Worm (Caenorhabditis elegans): ENCODE results near the gene F09B12.5.

The F09B12.5 gene

DNA sequence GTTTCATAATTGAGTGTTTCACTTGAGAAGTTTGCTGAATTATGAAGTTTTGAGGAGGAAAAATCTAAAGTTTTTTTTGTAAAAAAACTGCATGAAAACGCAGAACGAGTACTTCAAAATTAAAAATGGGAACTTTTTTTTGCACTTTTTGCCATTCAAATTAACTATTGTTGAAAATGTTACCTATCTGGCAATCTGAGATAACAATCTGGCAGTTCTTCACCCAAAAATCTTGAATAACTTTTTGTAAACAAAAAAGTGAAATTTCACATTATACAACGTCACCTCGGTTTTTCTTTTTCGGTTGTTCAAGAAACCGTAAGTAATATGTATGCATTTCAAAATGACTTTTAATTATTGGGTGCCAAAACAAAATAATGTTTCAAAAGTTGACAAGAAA, 41.9 kb upstream of the F09B12.5 start:
- no peak for TF ChIP-seq flt-1 (GFP tag; IDR thresholded peaks at IDR 0.05)
- no peak for TF ChIP-seq ceh-13 (GFP tag; optimal IDR thresholded peaks at IDR 0.05)
- no peak for TF ChIP-seq ceh-36 (tag; optimal IDR thresholded peaks at IDR 0.05)
- no peak for TF ChIP-seq sea-1 (GFP tag; conservative IDR thresholded peaks at IDR 0.05)
- TF ChIP-seq hmg-4 (GFP tag; optimal IDR thresholded peaks at IDR 0.05) = no peak
- TF ChIP-seq F13C5.2 (tag; optimal IDR thresholded peaks at IDR 0.05) = no peak
- TF ChIP-seq tra-4 (tag; optimal IDR thresholded peaks at IDR 0.05) = no peak
- no peak for TF ChIP-seq aly-1 (tag; optimal IDR thresholded peaks at IDR 0.05)
- TF ChIP-seq B0310.2 (tag; optimal IDR thresholded peaks at IDR 0.05) = no peak
- TF ChIP-seq ets-7 (tag; optimal IDR thresholded peaks at IDR 0.05) = no peak
- no peak for TF ChIP-seq tbx-37 (GFP tag; conservative IDR thresholded peaks at IDR 0.05)
- no peak for TF ChIP-seq scrt-1 (GFP tag; IDR thresholded peaks at IDR 0.05)
- no peak for TF ChIP-seq ama-1 (optimal IDR thresholded peaks at IDR 0.05)
- no peak for TF ChIP-seq hnd-1 (tag; optimal IDR thresholded peaks at IDR 0.05)
- no peak for TF ChIP-seq hmbx-1 (tag; optimal IDR thresholded peaks at IDR 0.05)
- TF ChIP-seq pes-1 (GFP tag; IDR thresholded peaks at IDR 0.05) = no peak
- TF ChIP-seq tbx-11 (GFP tag; IDR thresholded peaks at IDR 0.05) = no peak

DNA sequence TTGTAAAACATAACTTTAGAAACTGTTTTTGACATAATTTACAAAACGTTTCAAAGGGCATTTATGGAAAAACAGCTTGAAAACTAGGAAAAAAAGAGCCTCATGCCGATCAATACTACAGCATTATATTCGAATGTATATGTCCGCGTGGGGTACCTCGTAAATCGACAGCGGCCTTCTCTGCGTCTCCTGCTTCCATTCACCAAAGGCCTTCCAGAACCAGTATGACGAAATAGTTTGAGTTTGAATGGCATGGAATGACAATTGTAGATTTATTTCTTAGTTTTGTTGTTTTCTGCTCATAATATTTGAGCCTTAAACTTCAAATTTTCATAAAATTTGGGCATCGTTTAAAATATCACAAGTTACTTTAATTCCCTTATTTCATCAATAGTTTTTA, 39.1 kb upstream of the F09B12.5 start:
- TF ChIP-seq hnd-1 (tag; optimal IDR thresholded peaks at IDR 0.05) = no peak
- no peak for TF ChIP-seq tbx-37 (GFP tag; conservative IDR thresholded peaks at IDR 0.05)
- TF ChIP-seq scrt-1 (GFP tag; IDR thresholded peaks at IDR 0.05) = no peak
- no peak for TF ChIP-seq hmbx-1 (tag; optimal IDR thresholded peaks at IDR 0.05)
- TF ChIP-seq ama-1 (optimal IDR thresholded peaks at IDR 0.05) = no peak
- TF ChIP-seq tbx-11 (GFP tag; IDR thresholded peaks at IDR 0.05) = no peak
- TF ChIP-seq F13C5.2 (tag; optimal IDR thresholded peaks at IDR 0.05) = no peak
- TF ChIP-seq ceh-13 (GFP tag; optimal IDR thresholded peaks at IDR 0.05) = no peak
- TF ChIP-seq sea-1 (GFP tag; conservative IDR thresholded peaks at IDR 0.05) = no peak
- TF ChIP-seq aly-1 (tag; optimal IDR thresholded peaks at IDR 0.05) = no peak

DNA sequence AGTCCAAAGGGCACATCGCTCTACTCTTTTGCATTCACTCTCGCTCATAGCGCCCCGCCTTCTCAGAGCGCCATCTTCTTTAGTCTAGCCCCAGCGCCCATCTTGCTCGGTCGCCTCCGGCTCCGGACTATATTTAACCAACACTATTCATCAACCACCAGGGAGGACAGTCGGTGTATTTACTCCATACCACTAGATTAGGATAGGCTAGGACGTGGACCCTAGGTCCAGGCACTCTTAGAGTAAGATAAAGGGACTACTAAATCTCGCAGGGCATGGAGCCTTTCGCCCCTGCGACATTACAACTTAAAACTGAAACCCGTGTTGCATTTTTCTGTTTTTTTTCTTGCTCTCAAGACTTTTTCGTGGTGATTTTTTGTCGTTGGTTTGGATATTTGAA, 37.0 kb upstream of the F09B12.5 start:
- no peak for TF ChIP-seq aly-1 (tag; optimal IDR thresholded peaks at IDR 0.05)
- TF ChIP-seq ceh-13 (GFP tag; optimal IDR thresholded peaks at IDR 0.05) = no peak
- no peak for TF ChIP-seq scrt-1 (GFP tag; IDR thresholded peaks at IDR 0.05)
- no peak for TF ChIP-seq B0310.2 (tag; optimal IDR thresholded peaks at IDR 0.05)
- no peak for TF ChIP-seq hmg-4 (GFP tag; optimal IDR thresholded peaks at IDR 0.05)
- TF ChIP-seq sea-1 (GFP tag; conservative IDR thresholded peaks at IDR 0.05) = no peak
- TF ChIP-seq tbx-37 (GFP tag; conservative IDR thresholded peaks at IDR 0.05) = no peak
- no peak for TF ChIP-seq tbx-11 (GFP tag; IDR thresholded peaks at IDR 0.05)
- TF ChIP-seq tra-4 (tag; optimal IDR thresholded peaks at IDR 0.05) = no peak
- no peak for TF ChIP-seq ceh-36 (tag; optimal IDR thresholded peaks at IDR 0.05)
- no peak for TF ChIP-seq F13C5.2 (tag; optimal IDR thresholded peaks at IDR 0.05)
- TF ChIP-seq flt-1 (GFP tag; IDR thresholded peaks at IDR 0.05) = no peak
- TF ChIP-seq ets-7 (tag; optimal IDR thresholded peaks at IDR 0.05) = no peak
- TF ChIP-seq hmbx-1 (tag; optimal IDR thresholded peaks at IDR 0.05) = no peak
- TF ChIP-seq hnd-1 (tag; optimal IDR thresholded peaks at IDR 0.05) = no peak
- TF ChIP-seq ama-1 (optimal IDR thresholded peaks at IDR 0.05) = no peak
- TF ChIP-seq pes-1 (GFP tag; IDR thresholded peaks at IDR 0.05) = no peak

DNA sequence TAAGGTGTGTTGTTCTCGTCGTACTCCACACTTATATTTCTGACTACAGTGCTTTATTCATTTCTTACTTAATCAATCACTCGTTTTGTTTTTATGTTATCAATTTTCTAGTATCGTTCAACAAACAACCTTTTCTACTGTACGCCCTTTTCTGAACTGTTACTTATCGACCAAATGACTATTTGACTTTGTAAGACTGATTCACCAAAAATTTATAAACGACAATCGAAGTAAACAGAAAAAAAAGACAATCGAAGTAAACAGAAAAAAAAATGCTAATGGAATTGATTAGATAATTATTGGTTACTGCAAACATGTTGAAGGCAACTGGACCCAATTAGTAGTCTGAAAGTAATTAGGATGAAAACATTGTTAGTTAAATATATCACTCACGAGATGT, 34.5 kb upstream of the F09B12.5 start:
- TF ChIP-seq sea-1 (GFP tag; conservative IDR thresholded peaks at IDR 0.05) (no peak), ceh-36 (tag; optimal IDR thresholded peaks at IDR 0.05) (no peak), ama-1 (optimal IDR thresholded peaks at IDR 0.05) (no peak), aly-1 (tag; optimal IDR thresholded peaks at IDR 0.05) (no peak), ceh-13 (GFP tag; optimal IDR thresholded peaks at IDR 0.05) (no peak), hmg-4 (GFP tag; optimal IDR thresholded peaks at IDR 0.05) (no peak), F13C5.2 (tag; optimal IDR thresholded peaks at IDR 0.05) (no peak), pes-1 (GFP tag; IDR thresholded peaks at IDR 0.05) (no peak), hnd-1 (tag; optimal IDR thresholded peaks at IDR 0.05) (no peak), flt-1 (GFP tag; IDR thresholded peaks at IDR 0.05) (no peak), tra-4 (tag; optimal IDR thresholded peaks at IDR 0.05) (no peak), hmbx-1 (tag; optimal IDR thresholded peaks at IDR 0.05) (no peak), B0310.2 (tag; optimal IDR thresholded peaks at IDR 0.05) (no peak)

DNA sequence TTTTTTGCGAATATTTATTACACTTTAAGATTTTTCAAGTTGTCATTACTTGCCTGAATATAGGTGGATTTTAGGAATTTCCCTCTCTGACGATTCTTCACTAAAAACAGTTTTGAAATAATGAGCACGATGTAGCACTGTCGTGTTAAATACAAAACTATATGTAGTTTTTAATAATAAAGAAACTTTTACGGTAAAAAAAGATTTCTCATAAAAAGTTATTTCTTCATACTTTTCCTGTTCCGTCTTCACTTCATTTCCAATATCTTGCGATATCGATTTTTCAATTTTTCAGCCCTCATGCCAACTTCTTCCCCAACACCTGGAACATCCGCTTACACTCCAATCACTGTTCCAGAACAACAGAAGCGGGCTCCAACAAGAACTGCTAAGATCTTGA, 32.1 kb upstream of the F09B12.5 start, which contains the start of gene H03G16.6:
TSS of gene H03G16.6 (plus strand) at position 301 of the 400 bp plus-strand sequence.
- TF ChIP-seq B0310.2 (tag; optimal IDR thresholded peaks at IDR 0.05) (no peak), F13C5.2 (tag; optimal IDR thresholded peaks at IDR 0.05) (no peak), tbx-11 (GFP tag; IDR thresholded peaks at IDR 0.05) (no peak), aly-1 (tag; optimal IDR thresholded peaks at IDR 0.05) (no peak)

DNA sequence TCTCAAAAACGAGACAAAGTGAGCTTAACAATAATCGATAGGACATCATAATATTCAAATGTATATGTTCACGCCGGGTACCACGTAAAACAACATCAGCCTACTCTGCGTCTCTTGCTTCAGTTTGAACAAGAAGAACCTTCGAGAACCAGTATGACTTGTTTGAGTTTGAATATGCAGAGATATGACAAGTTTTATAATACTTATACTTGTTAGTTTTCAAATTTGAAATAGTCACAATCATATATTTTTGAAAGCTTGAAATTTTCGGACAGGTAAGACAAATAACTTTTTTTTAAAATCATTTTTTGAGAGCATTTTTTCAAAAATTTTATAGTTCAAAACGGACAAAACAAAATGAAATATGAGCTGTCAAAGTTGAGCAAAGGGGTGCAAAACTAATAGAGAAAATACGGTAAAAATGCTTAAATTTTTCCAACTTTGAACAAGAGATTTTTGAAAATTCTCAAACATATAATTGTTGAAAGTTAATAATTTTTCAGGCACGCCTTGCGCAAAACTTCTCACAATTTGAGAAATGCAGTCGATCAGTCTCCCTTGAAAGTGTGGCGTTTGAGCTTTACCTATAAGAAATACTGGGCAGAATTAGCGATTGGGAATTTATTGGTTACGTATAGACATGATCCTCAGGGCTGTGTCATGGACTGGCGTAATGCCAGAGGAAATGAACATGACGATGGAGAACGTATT, 31.1 kb upstream of the F09B12.5 start, which contains the start of gene H03G16.1:
TSS of gene H03G16.1 (plus strand) at position 661 of the 711 bp plus-strand sequence.
- no peak for TF ChIP-seq tbx-11 (GFP tag; IDR thresholded peaks at IDR 0.05)
- TF ChIP-seq ceh-13 (GFP tag; optimal IDR thresholded peaks at IDR 0.05) = no peak
- TF ChIP-seq ceh-36 (tag; optimal IDR thresholded peaks at IDR 0.05) = no peak
- TF ChIP-seq flt-1 (GFP tag; IDR thresholded peaks at IDR 0.05) = no peak
- TF ChIP-seq hnd-1 (tag; optimal IDR thresholded peaks at IDR 0.05) = no peak
- no peak for TF ChIP-seq tra-4 (tag; optimal IDR thresholded peaks at IDR 0.05)
- no peak for TF ChIP-seq scrt-1 (GFP tag; IDR thresholded peaks at IDR 0.05)
- TF ChIP-seq sea-1 (GFP tag; conservative IDR thresholded peaks at IDR 0.05) = no peak
- TF ChIP-seq hmbx-1 (tag; optimal IDR thresholded peaks at IDR 0.05) = no peak
- TF ChIP-seq hmg-4 (GFP tag; optimal IDR thresholded peaks at IDR 0.05) = no peak

DNA sequence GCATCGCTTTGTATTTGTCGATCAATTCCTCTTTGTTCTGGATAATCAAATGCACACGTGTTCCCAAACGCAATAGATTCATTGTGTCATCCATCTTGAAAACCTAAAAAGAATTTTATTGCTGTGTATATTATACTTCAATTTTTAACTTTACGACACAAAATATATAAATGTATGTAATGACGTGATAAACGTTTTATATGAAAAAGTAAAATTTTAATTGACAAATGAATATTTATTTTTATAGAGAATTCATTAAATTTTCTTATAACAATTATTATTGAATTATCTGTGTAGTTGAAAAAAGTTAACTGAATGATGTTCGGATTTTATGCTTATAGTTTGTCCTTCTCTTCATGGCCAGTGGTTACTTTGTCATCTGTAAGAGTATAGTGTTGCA, 28.6 kb upstream of the F09B12.5 start, which contains the start of gene H03G16.7:
TSS of gene H03G16.7 (minus strand) at position 101 of the 400 bp plus-strand sequence.
- no peak for TF ChIP-seq ceh-36 (tag; optimal IDR thresholded peaks at IDR 0.05)
- no peak for TF ChIP-seq aly-1 (tag; optimal IDR thresholded peaks at IDR 0.05)
- TF ChIP-seq F13C5.2 (tag; optimal IDR thresholded peaks at IDR 0.05) = no peak
- no peak for TF ChIP-seq sea-1 (GFP tag; conservative IDR thresholded peaks at IDR 0.05)
- no peak for TF ChIP-seq ama-1 (optimal IDR thresholded peaks at IDR 0.05)
- TF ChIP-seq ceh-13 (GFP tag; optimal IDR thresholded peaks at IDR 0.05) = no peak
- TF ChIP-seq flt-1 (GFP tag; IDR thresholded peaks at IDR 0.05) = no peak
- TF ChIP-seq tra-4 (tag; optimal IDR thresholded peaks at IDR 0.05) = no peak
- TF ChIP-seq pes-1 (GFP tag; IDR thresholded peaks at IDR 0.05) = no peak
- TF ChIP-seq hnd-1 (tag; optimal IDR thresholded peaks at IDR 0.05) = no peak
- TF ChIP-seq tbx-11 (GFP tag; IDR thresholded peaks at IDR 0.05) = no peak
- TF ChIP-seq ets-7 (tag; optimal IDR thresholded peaks at IDR 0.05) = no peak
- TF ChIP-seq tbx-37 (GFP tag; conservative IDR thresholded peaks at IDR 0.05) = no peak
- TF ChIP-seq hmg-4 (GFP tag; optimal IDR thresholded peaks at IDR 0.05) = no peak
- no peak for TF ChIP-seq scrt-1 (GFP tag; IDR thresholded peaks at IDR 0.05)
- no peak for TF ChIP-seq B0310.2 (tag; optimal IDR thresholded peaks at IDR 0.05)
- no peak for TF ChIP-seq hmbx-1 (tag; optimal IDR thresholded peaks at IDR 0.05)
